Worm (Caenorhabditis elegans) whole organism, mixed stage, embryonic: ENCODE measurements around the gene sre-46.

ENCODE experiments used
- nhr-12 ChIP-seq: fragments of 150-350 bp; optimal IDR thresholded peaks from 2 replicates; lab custom pipeline; 2014; ENCODE audit warnings: missing biosample characterization, missing genetic modification characterization
- nhr-237 ChIP-seq: fragments of 150-350 bp; optimal IDR thresholded peaks from 2 replicates; lab custom pipeline; 2014; ENCODE audit warnings: missing biosample characterization, missing genetic modification characterization
- unc-39 ChIP-seq: fragments of 150-350 bp; optimal IDR thresholded peaks from 2 replicates; lab custom pipeline; 2014; ENCODE audit warnings: missing biosample characterization, missing genetic modification characterization
- ztf-11 ChIP-seq: fragments of 150-350 bp; optimal IDR thresholded peaks from 2 replicates; lab custom pipeline; 2014; ENCODE audit warnings: missing biosample characterization, missing genetic modification characterization

- TF ChIP-seq unc-39 (tag; lab: Kevin White, UChicago) (no peak), nhr-237 (tag; lab: Kevin White, UChicago) (no peak), ztf-11 (tag; lab: Kevin White, UChicago) (no peak), nhr-12 (tag; lab: Kevin White, UChicago) (no peak)
Measured at ce11 chrII:13723754-13724153, 2.6 kb upstream of the sre-46 start.
